Worm (Caenorhabditis elegans) whole organism, L1 larva: Measurements from ENCODE around the gene F53H2.3.

Experiments used
- C16A3.4 ChIP-seq: fragments of 150-350 bp; optimal IDR thresholded peaks from 2 replicates; lab custom pipeline; 2014; ENCODE audit warnings: missing biosample characterization, missing genetic modification characterization
- alr-1 ChIP-seq: fragments of 200-800 bp; sonication (Bioruptor generic); optimal IDR thresholded peaks from 2 replicates; lab custom pipeline; 2018; ENCODE audit warnings: borderline replicate concordance, mild to moderate bottlenecking, missing genetic modification characterization, missing compliant biosample characterization
- aly-2 ChIP-seq: fragments of 150-350 bp; optimal IDR thresholded peaks from 2 replicates; lab custom pipeline; 2014; ENCODE audit warnings: missing biosample characterization, missing genetic modification characterization
- blmp-1 ChIP-seq: fragments of 150-350 bp; optimal IDR thresholded peaks from 2 replicates; lab custom pipeline; 2014; ENCODE audit warnings: missing biosample characterization, missing genetic modification characterization
- ceh-82 ChIP-seq, 3 experiments: fragments of 150-350 bp in 1 of 3; sonication (generic microtip) in 2 of 3; optimal IDR thresholded peaks; 2 replicates each; lab custom pipeline; 2014 to 2017; ENCODE audit warnings: missing biosample characterization in 3 of 3, missing genetic modification characterization in 3 of 3
- dpl-1 ChIP-seq, 3 experiments: fragments of 150-350 bp in 2 of 3; sonication (generic microtip) in 1 of 3; optimal IDR thresholded peaks; 2 replicates each; lab custom pipeline; 2014 to 2017; ENCODE audit warnings: missing biosample characterization in 3 of 3, missing genetic modification characterization in 3 of 3, missing genetic modification reagents in 3 of 3
- dsc-1 ChIP-seq: sonication (generic microtip); optimal IDR thresholded peaks from 2 replicates; lab custom pipeline; 2016; ENCODE audit warnings: mild to moderate bottlenecking, missing genetic modification characterization, missing compliant biosample characterization
- efl-1 ChIP-seq, 4 experiments: fragments of 150-350 bp; optimal IDR thresholded peaks in 3 of 4; peaks in 1 of 4; 1 replicate in 1 of 4; 2 replicates in 3 of 4; lab custom pipeline; 2014; ENCODE audit warnings: missing biosample characterization in 2 of 4, missing genetic modification characterization in 2 of 4, missing genetic modification reagents in 2 of 4
- egl-27 ChIP-seq, 2 experiments: fragments of 150-350 bp in 1 of 2; sonication (generic microtip); optimal IDR thresholded peaks; 3 replicates each; lab custom pipeline; 2017 to 2018; ENCODE audit warnings: missing biosample characterization in 2 of 2, missing genetic modification characterization in 2 of 2, missing genetic modification reagents in 2 of 2
- fkh-8 ChIP-seq: sonication (generic microtip); optimal IDR thresholded peaks from 2 replicates; lab custom pipeline; 2016; ENCODE audit warnings: mild to moderate bottlenecking, missing genetic modification characterization, missing compliant biosample characterization
- fos-1 ChIP-seq: fragments of 150-350 bp; optimal IDR thresholded peaks from 2 replicates; lab custom pipeline; 2014; ENCODE audit warnings: missing biosample characterization, missing genetic modification characterization
- hlh-17 ChIP-seq: fragments of 200-800 bp; sonication (Bioruptor generic); optimal IDR thresholded peaks from 2 replicates; lab custom pipeline; 2018; ENCODE audit warnings: missing genetic modification characterization, mild to moderate bottlenecking, missing compliant biosample characterization, moderate library complexity, borderline replicate concordance
- hlh-4 ChIP-seq: sonication (generic microtip); optimal IDR thresholded peaks from 2 replicates; lab custom pipeline; 2016; ENCODE audit warnings: mild to moderate bottlenecking, missing genetic modification characterization, missing compliant biosample characterization
- hpl-2 ChIP-seq: fragments of 150-350 bp; optimal IDR thresholded peaks from 2 replicates; lab custom pipeline; 2014; ENCODE audit warnings: missing biosample characterization, missing genetic modification reagents, missing genetic modification characterization
- irx-1 ChIP-seq: sonication (generic microtip); optimal IDR thresholded peaks from 2 replicates; lab custom pipeline; 2016; ENCODE audit warnings: missing genetic modification characterization, missing compliant biosample characterization
- jun-1 ChIP-seq: fragments of 150-350 bp; optimal IDR thresholded peaks from 2 replicates; lab custom pipeline; 2014; ENCODE audit warnings: missing biosample characterization, missing genetic modification reagents, missing genetic modification characterization
- lin-14 ChIP-seq: fragments of 200-800 bp; sonication (Bioruptor generic); optimal IDR thresholded peaks from 2 replicates; lab custom pipeline; 2018; ENCODE audit warnings: mild to moderate bottlenecking, missing genetic modification characterization, moderate library complexity, missing compliant biosample characterization
- lin-35 ChIP-seq, 2 experiments: fragments of 150-350 bp; optimal IDR thresholded peaks; 2 replicates each; lab custom pipeline; 2014; ENCODE audit warnings: missing biosample characterization in 2 of 2, missing genetic modification characterization in 2 of 2, missing genetic modification reagents in 2 of 2
- lir-3 ChIP-seq: sonication (generic microtip); optimal IDR thresholded peaks from 2 replicates; lab custom pipeline; 2016; ENCODE audit warnings: mild to moderate bottlenecking, missing genetic modification characterization, moderate library complexity, missing compliant biosample characterization; ENCODE audit not compliant: poor library complexity
- lsy-2 ChIP-seq, 2 experiments: fragments of 150-350 bp; optimal IDR thresholded peaks; 2 replicates each; lab custom pipeline; 2014; ENCODE audit warnings: missing biosample characterization in 2 of 2, missing genetic modification characterization in 2 of 2
- mab-9 ChIP-seq: fragments of 200-800 bp; sonication (Bioruptor generic); IDR thresholded peaks from 2 replicates; pipeline ENCODE4 v1.3.6; 2022; ENCODE audit warnings: missing genetic modification reagents, missing genetic modification characterization, missing compliant biosample characterization
- mdl-1 ChIP-seq, 2 experiments: fragments of 150-350 bp; optimal IDR thresholded peaks; 2 replicates each; lab custom pipeline; 2014 to 2017; ENCODE audit warnings: missing biosample characterization in 2 of 2, missing genetic modification characterization in 2 of 2, inconsistent platforms in 1 of 2
- mep-1 ChIP-seq: fragments of 150-350 bp; optimal IDR thresholded peaks from 2 replicates; lab custom pipeline; 2014; ENCODE audit warnings: missing biosample characterization, missing genetic modification characterization
- nhr-11 ChIP-seq: fragments of 150-350 bp; optimal IDR thresholded peaks from 2 replicates; lab custom pipeline; 2014; ENCODE audit warnings: missing biosample characterization, missing genetic modification characterization
- nhr-20 ChIP-seq: sonication (generic microtip); optimal IDR thresholded peaks from 2 replicates; lab custom pipeline; 2016; ENCODE audit warnings: mild to moderate bottlenecking, missing genetic modification characterization, missing compliant biosample characterization
- nhr-237 ChIP-seq: fragments of 150-350 bp; optimal IDR thresholded peaks from 2 replicates; lab custom pipeline; 2014; ENCODE audit warnings: missing biosample characterization, missing genetic modification characterization
- nhr-47 ChIP-seq: sonication (generic microtip); optimal IDR thresholded peaks from 2 replicates; lab custom pipeline; 2016; ENCODE audit warnings: mild to moderate bottlenecking, missing genetic modification characterization, moderate library complexity, missing compliant biosample characterization
- nhr-71 ChIP-seq: sonication (generic microtip); optimal IDR thresholded peaks from 2 replicates; lab custom pipeline; 2016; ENCODE audit warnings: mild to moderate bottlenecking, missing genetic modification characterization, moderate library complexity, missing compliant biosample characterization
- nhr-84 ChIP-seq: sonication (generic microtip); optimal IDR thresholded peaks from 2 replicates; lab custom pipeline; 2017; ENCODE audit warnings: missing biosample characterization, missing genetic modification characterization
- nhr-85 ChIP-seq: sonication (generic microtip); peaks from one replicate; lab custom pipeline; 2016; ENCODE audit warnings: missing genetic modification characterization, inconsistent platforms, missing compliant biosample characterization
- pax-3 ChIP-seq: fragments of 200-800 bp; sonication (Bioruptor generic); optimal IDR thresholded peaks from 2 replicates; lab custom pipeline; 2018; ENCODE audit warnings: mild to moderate bottlenecking, missing genetic modification characterization, moderate library complexity, missing compliant biosample characterization
- pqm-1 ChIP-seq: sonication (generic microtip); optimal IDR thresholded peaks from 3 replicates; lab custom pipeline; 2017; ENCODE audit warnings: missing biosample characterization, missing genetic modification characterization
- skn-1 ChIP-seq: fragments of 150-350 bp; optimal IDR thresholded peaks from 2 replicates; lab custom pipeline; 2014; ENCODE audit warnings: missing biosample characterization, missing genetic modification characterization
- snpc-4 ChIP-seq: fragments of 150-350 bp; optimal IDR thresholded peaks from 2 replicates; lab custom pipeline; 2014; ENCODE audit warnings: missing biosample characterization, missing genetic modification characterization
- snu-23 ChIP-seq: sonication (generic microtip); optimal IDR thresholded peaks from 2 replicates; lab custom pipeline; 2016; ENCODE audit warnings: missing genetic modification characterization, missing compliant biosample characterization
- sptf-1 ChIP-seq: fragments of 150-350 bp; optimal IDR thresholded peaks from 2 replicates; lab custom pipeline; 2014; ENCODE audit warnings: missing biosample characterization, missing genetic modification characterization
- swsn-7 ChIP-seq: sonication (generic microtip); optimal IDR thresholded peaks from 2 replicates; lab custom pipeline; 2016; ENCODE audit warnings: missing genetic modification characterization, missing compliant biosample characterization
- tbx-2 ChIP-seq: sonication (generic microtip); optimal IDR thresholded peaks from 2 replicates; lab custom pipeline; 2016; ENCODE audit warnings: missing genetic modification characterization, missing compliant biosample characterization
- unc-130 ChIP-seq: fragments of 150-350 bp; optimal IDR thresholded peaks from 2 replicates; lab custom pipeline; 2017; ENCODE audit warnings: missing biosample characterization, missing genetic modification characterization, inconsistent platforms
- unc-62 ChIP-seq: fragments of 150-350 bp; optimal IDR thresholded peaks from 2 replicates; lab custom pipeline; 2014; ENCODE audit warnings: missing biosample characterization, missing genetic modification reagents, missing genetic modification characterization
- unc-86 ChIP-seq: sonication (generic microtip); optimal IDR thresholded peaks from 2 replicates; lab custom pipeline; 2016; ENCODE audit warnings: missing genetic modification characterization, missing compliant biosample characterization
- unc-98 ChIP-seq: fragments of 200-800 bp; sonication (Bioruptor generic); IDR thresholded peaks from 2 replicates; pipeline ENCODE4 v1.3.6; 2022; ENCODE audit warnings: missing genetic modification characterization, missing compliant biosample characterization
- xbp-1 ChIP-seq: sonication (generic microtip); optimal IDR thresholded peaks from 2 replicates; lab custom pipeline; 2016; ENCODE audit warnings: missing genetic modification characterization, missing compliant biosample characterization

Gene F53H2.3

ce11 chrV:20387415-20387814, 24.1 kb downstream of the F53H2.3 start, which contains the start of gene F53H2.1:
Gene F53H2.1 (plus strand): TSS chrV:20387715.
- peak; percentile 50 for TF ChIP-seq nhr-85 (tag; lab: Kevin White, UChicago)
- no peak for TF ChIP-seq hlh-17 (GFP tag; lab: Kevin White, UChicago)

- no peak for TF ChIP-seq unc-62 (GFP tag; lab: Kevin White, UChicago)
- TF ChIP-seq pqm-1 (tag; lab: Kevin White, UChicago), result no peak
- no peak for TF ChIP-seq hpl-2 (GFP tag; lab: Kevin White, UChicago)
- TF ChIP-seq lin-14, result no peak
- no peak for TF ChIP-seq nhr-71
- no peak for TF ChIP-seq unc-86
- TF ChIP-seq sptf-1 (tag; lab: Kevin White, UChicago), result no peak
- no peak for TF ChIP-seq irx-1
- no peak for TF ChIP-seq unc-98 (GFP tag; lab: Robert Waterston, UW)
- no peak for TF ChIP-seq mep-1
- TF ChIP-seq dsc-1 (tag; lab: Kevin White, UChicago), result no peak
- TF ChIP-seq efl-1 (optimal IDR thresholded peaks at IDR 0.05; lab: Kevin White, UChicago), result no peak
- TF ChIP-seq efl-1 (GFP tag; optimal IDR thresholded peaks at IDR 0.05 in 1 of 2; lab: Kevin White, UChicago), result no peak
- TF ChIP-seq aly-2 (tag; lab: Kevin White, UChicago), result no peak
- no peak for TF ChIP-seq nhr-237 (tag; lab: Kevin White, UChicago)
- no peak for TF ChIP-seq alr-1 (tag; lab: Kevin White, UChicago)
- no peak for TF ChIP-seq unc-130 (tag; lab: Kevin White, UChicago)
- no peak for TF ChIP-seq ceh-82 (tag; optimal IDR thresholded peaks at IDR 0.05; lab: Kevin White, UChicago)
- TF ChIP-seq egl-27 (tag; optimal IDR thresholded peaks at IDR 0.05; lab: Kevin White, UChicago), result no peak
- no peak for TF ChIP-seq fos-1 (tag; lab: Kevin White, UChicago)
- TF ChIP-seq, all 84 proteins: peak for 0
Observed at ce11 chrV:20386942-20387341, 24.6 kb downstream of the F53H2.3 start, which contains the start of gene K02E2.7. Gene K02E2.7 (minus strand): TSS chrV:20387042.

ce11 chrV:20383065-20383609, 28.4 kb downstream of the F53H2.3 start, which contains the start of gene K02E2.11:
Gene K02E2.11 (plus strand): TSS chrV:20383315.
- peak; percentile 57 for TF ChIP-seq skn-1
- TF ChIP-seq irx-1, result peak; percentile 7
- peak; percentile 28 for TF ChIP-seq dsc-1 (tag; lab: Kevin White, UChicago)
- peak in 2 of 3 experiments; percentile 4 to 21 for TF ChIP-seq dpl-1 (GFP tag; optimal IDR thresholded peaks at IDR 0.05; lab: Kevin White, UChicago)
- no peak for TF ChIP-seq nhr-84
- TF ChIP-seq mab-9 (GFP tag; lab: Robert Waterston, UW), result no peak
- TF ChIP-seq swsn-7, result peak; percentile 53
- no peak for TF ChIP-seq hpl-2 (GFP tag; lab: Kevin White, UChicago)
- no peak for TF ChIP-seq C16A3.4 (tag; lab: Kevin White, UChicago)
- TF ChIP-seq nhr-71, result peak; percentile 62
- TF ChIP-seq efl-1 (optimal IDR thresholded peaks at IDR 0.05; lab: Kevin White, UChicago), result peak; percentile 40 to 78
- TF ChIP-seq efl-1 (GFP tag; optimal IDR thresholded peaks at IDR 0.05 in 1 of 2; lab: Kevin White, UChicago), result peak in 1 of 2 experiments; percentile 19
- no peak for TF ChIP-seq nhr-11 (tag; lab: Kevin White, UChicago)
- peak; percentile 41 for TF ChIP-seq mep-1
- TF ChIP-seq tbx-2 (tag; lab: Kevin White, UChicago), result peak; percentile 36
- TF ChIP-seq lsy-2 (tag; optimal IDR thresholded peaks at IDR 0.05; lab: Kevin White, UChicago), result peak; percentile 23 to 44
- TF ChIP-seq blmp-1 (tag; lab: Kevin White, UChicago), result peak; percentile 51
- no peak for TF ChIP-seq nhr-47 (tag; lab: Kevin White, UChicago)
- TF ChIP-seq pax-3 (tag; lab: Kevin White, UChicago), result no peak
- peak; percentile 50 for TF ChIP-seq nhr-20 (tag; lab: Kevin White, UChicago)
- TF ChIP-seq jun-1 (tag; lab: Kevin White, UChicago), result no peak
- peak in 2 of 3 experiments; percentile 51 to 52 for TF ChIP-seq ceh-82 (tag; optimal IDR thresholded peaks at IDR 0.05; lab: Kevin White, UChicago)
- TF ChIP-seq unc-98 (GFP tag; lab: Robert Waterston, UW), result no peak
- TF ChIP-seq snu-23, result peak; percentile 71
- TF ChIP-seq snpc-4 (tag; lab: Kevin White, UChicago), result peak; percentile 19
- TF ChIP-seq lin-35 (GFP tag; optimal IDR thresholded peaks at IDR 0.05; lab: Kevin White, UChicago), result peak; percentile 23 to 60
- peak; percentile 9 for TF ChIP-seq fkh-8 (tag; lab: Kevin White, UChicago)
- TF ChIP-seq hlh-4 (tag; lab: Kevin White, UChicago), result no peak
- TF ChIP-seq xbp-1 (tag; lab: Kevin White, UChicago), result peak; percentile 38
- peak; percentile 14 for TF ChIP-seq unc-86
- peak in 1 of 2 experiments; percentile 59 for TF ChIP-seq mdl-1 (tag; optimal IDR thresholded peaks at IDR 0.05; lab: Kevin White, UChicago)
- TF ChIP-seq pqm-1 (tag; lab: Kevin White, UChicago), result no peak
- peak; percentile 38 for TF ChIP-seq fos-1 (tag; lab: Kevin White, UChicago)
- no peak for TF ChIP-seq lir-3 (tag; lab: Kevin White, UChicago)
